Worm (Caenorhabditis elegans): ENCODE measurements around the gene R09F10.3.

DNA sequence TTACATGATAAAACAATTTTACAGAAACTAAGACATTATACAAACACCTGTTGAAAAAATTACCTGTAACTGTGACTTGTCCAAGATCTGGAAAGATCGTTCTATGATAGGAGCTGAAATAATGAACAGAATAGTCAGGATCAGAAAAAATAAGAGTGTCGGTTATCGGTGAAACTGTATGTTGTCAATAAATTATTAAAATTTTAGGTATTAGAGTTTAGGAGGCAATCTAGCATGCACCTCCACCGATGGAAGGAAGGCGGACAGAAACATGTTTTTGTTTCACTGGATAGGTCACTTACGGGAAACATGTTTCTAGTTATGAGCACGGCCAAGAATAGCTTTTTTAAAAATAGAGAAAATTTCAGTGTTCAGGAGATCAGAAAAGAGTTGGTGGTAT, 5.1 kb downstream of the R09F10.3 start, which contains the start of gene ced-13:
- no peak for TF ChIP-seq unc-39 (tag; optimal IDR thresholded peaks at IDR 0.05)
- no peak for TF ChIP-seq pqm-1 (tag; optimal IDR thresholded peaks at IDR 0.05)
- TF ChIP-seq ama-1 (optimal IDR thresholded peaks at IDR 0.05) = no peak
- no peak for TF ChIP-seq pha-4 (tag; optimal IDR thresholded peaks at IDR 0.05)
- TF ChIP-seq snpc-4 (tag; optimal IDR thresholded peaks at IDR 0.05) = no peak
- TF ChIP-seq ztf-4 (tag; optimal IDR thresholded peaks at IDR 0.05) = no peak
- no peak for TF ChIP-seq nhr-77 (tag; optimal IDR thresholded peaks at IDR 0.05)
- TF ChIP-seq nhr-11 (tag; optimal IDR thresholded peaks at IDR 0.05) = no peak
- no peak for TF ChIP-seq sea-2 (GFP tag; optimal IDR thresholded peaks at IDR 0.05)
- TF ChIP-seq jun-1 (tag; optimal IDR thresholded peaks at IDR 0.05) = no peak
- no peak for TF ChIP-seq nhr-12 (tag; optimal IDR thresholded peaks at IDR 0.05)
- no peak for TF ChIP-seq hmg-11 (tag; optimal IDR thresholded peaks at IDR 0.05)
